Worm (Caenorhabditis elegans): Measurements from ENCODE around the gene srd-11.

The srd-11 gene

ce11 chrV:13660660-13661325 is 41.1 kb upstream of the srd-11 start, which contains the start of gene letm-1:
Gene letm-1, plus strand, starts transcription at chrV:13661257.
- no peak for TF ChIP-seq nhr-237 (tag; optimal IDR thresholded peaks at IDR 0.05)
- peak; percentile 32 for TF ChIP-seq fos-1 (tag; optimal IDR thresholded peaks at IDR 0.05)
- TF ChIP-seq crh-2 (tag; optimal IDR thresholded peaks at IDR 0.05): peak; percentile 58
- peak in 1 of 2 experiments; percentile 21 for TF ChIP-seq lsy-2 (tag; optimal IDR thresholded peaks at IDR 0.05)
- TF ChIP-seq C34F6.9 (tag; optimal IDR thresholded peaks at IDR 0.05): peak; percentile 24
- peak; percentile 9 for TF ChIP-seq nhr-129 (tag; optimal IDR thresholded peaks at IDR 0.05)
- TF ChIP-seq nhr-12 (tag; optimal IDR thresholded peaks at IDR 0.05): no peak

- TF ChIP-seq ZK546.5 (tag; optimal IDR thresholded peaks at IDR 0.05) (no peak), sma-3 (GFP tag; optimal IDR thresholded peaks at IDR 0.05) (no peak), unc-55 (GFP tag; optimal IDR thresholded peaks at IDR 0.05) (no peak), lsy-2 (tag; optimal IDR thresholded peaks at IDR 0.05) (no peak), lin-39 (tag; optimal IDR thresholded peaks at IDR 0.05) (no peak), C34F6.9 (tag; optimal IDR thresholded peaks at IDR 0.05) (no peak), snpc-4 (tag; optimal IDR thresholded peaks at IDR 0.05) (no peak), nhr-23 (tag; optimal IDR thresholded peaks at IDR 0.05) (no peak), gmeb-1 (tag; optimal IDR thresholded peaks at IDR 0.05) (no peak), mdl-1 (tag; optimal IDR thresholded peaks at IDR 0.05) (no peak), lin-13 (GFP tag; optimal IDR thresholded peaks at IDR 0.05) (no peak), alr-1 (tag; optimal IDR thresholded peaks at IDR 0.05) (no peak), nhr-10 (tag; optimal IDR thresholded peaks at IDR 0.05) (no peak), nhr-129 (tag; optimal IDR thresholded peaks at IDR 0.05) (no peak), skn-1 (tag; optimal IDR thresholded peaks at IDR 0.05) (no peak), ceh-82 (tag; optimal IDR thresholded peaks at IDR 0.05) (no peak), elt-3 (tag; optimal IDR thresholded peaks at IDR 0.05) (no peak)
Measured at ce11 chrV:13660115-13660514, 40.5 kb upstream of the srd-11 start.

ce11 chrV:13659219-13659618 is 39.6 kb upstream of the srd-11 start:
- TF ChIP-seq fos-1 (tag; optimal IDR thresholded peaks at IDR 0.05): peak; percentile 48
- TF ChIP-seq alr-1 (tag; optimal IDR thresholded peaks at IDR 0.05): no peak
- peak; percentile 45 for TF ChIP-seq crh-2 (tag; optimal IDR thresholded peaks at IDR 0.05)
- no peak for TF ChIP-seq nhr-6 (tag; optimal IDR thresholded peaks at IDR 0.05)
- no peak for TF ChIP-seq ztf-11 (tag; optimal IDR thresholded peaks at IDR 0.05)
- TF ChIP-seq C34F6.9 (tag; optimal IDR thresholded peaks at IDR 0.05): no peak
- TF ChIP-seq sma-9 (GFP tag; optimal IDR thresholded peaks at IDR 0.05): peak; percentile 82
- no peak for TF ChIP-seq sma-9 (tag; optimal IDR thresholded peaks at IDR 0.05)
- no peak for TF ChIP-seq ceh-16 (tag; optimal IDR thresholded peaks at IDR 0.05)
- TF ChIP-seq mab-5 (tag; optimal IDR thresholded peaks at IDR 0.05): no peak
- TF ChIP-seq blmp-1 (tag; optimal IDR thresholded peaks at IDR 0.05; ENCODE audit: insufficient read depth): peak; percentile 87
- no peak for TF ChIP-seq lin-11 (tag; optimal IDR thresholded peaks at IDR 0.05)
- TF ChIP-seq nhr-129 (tag; optimal IDR thresholded peaks at IDR 0.05): no peak
- no peak for TF ChIP-seq lsy-2 (tag; optimal IDR thresholded peaks at IDR 0.05)
- TF ChIP-seq ztf-1 (GFP tag; conservative IDR thresholded peaks at IDR 0.05): no peak
- no peak for TF ChIP-seq nhr-10 (tag; optimal IDR thresholded peaks at IDR 0.05)

ce11 chrV:13658577-13658976 is 38.9 kb upstream of the srd-11 start:
- TF ChIP-seq nhr-77 (tag; optimal IDR thresholded peaks at IDR 0.05): no peak
- TF ChIP-seq C34F6.9 (tag; optimal IDR thresholded peaks at IDR 0.05): peak; percentile 91
- peak; percentile 92 for TF ChIP-seq nhr-25 (tag; optimal IDR thresholded peaks at IDR 0.05)
- TF ChIP-seq zag-1 (tag; optimal IDR thresholded peaks at IDR 0.05): no peak
- TF ChIP-seq ama-1 (optimal IDR thresholded peaks at IDR 0.05): peak; percentile 40
- no peak for TF ChIP-seq nhr-12 (tag; optimal IDR thresholded peaks at IDR 0.05)
- peak; percentile 42 for TF ChIP-seq lin-13 (GFP tag; optimal IDR thresholded peaks at IDR 0.05)
- TF ChIP-seq ztf-4 (tag; optimal IDR thresholded peaks at IDR 0.05): peak; percentile 89
- TF ChIP-seq crh-2 (tag; optimal IDR thresholded peaks at IDR 0.05): peak; percentile 93
- TF ChIP-seq elt-1 (tag; optimal IDR thresholded peaks at IDR 0.05): no peak
- TF ChIP-seq lsy-2 (tag; optimal IDR thresholded peaks at IDR 0.05): peak in 1 of 2 experiments; percentile 86
- TF ChIP-seq nhr-23 (tag; optimal IDR thresholded peaks at IDR 0.05): no peak
- peak; percentile 97 for TF ChIP-seq sma-3 (GFP tag; optimal IDR thresholded peaks at IDR 0.05)
- no peak for TF ChIP-seq aly-2 (tag; optimal IDR thresholded peaks at IDR 0.05)
- TF ChIP-seq unc-55 (GFP tag; optimal IDR thresholded peaks at IDR 0.05): peak; percentile 49
- TF ChIP-seq sem-4 (tag; optimal IDR thresholded peaks at IDR 0.05): peak; percentile 94
- peak; percentile 52 for TF ChIP-seq lin-11 (tag; optimal IDR thresholded peaks at IDR 0.05)
- no peak for TF ChIP-seq nhr-11 (tag; optimal IDR thresholded peaks at IDR 0.05)
- TF ChIP-seq mbf-1 (tag; optimal IDR thresholded peaks at IDR 0.05): no peak
- no peak for TF ChIP-seq ZK546.5 (tag; optimal IDR thresholded peaks at IDR 0.05)
- peak; percentile 95 for TF ChIP-seq F13H6.1 (tag; optimal IDR thresholded peaks at IDR 0.05)
- no peak for TF ChIP-seq unc-39 (tag; optimal IDR thresholded peaks at IDR 0.05)
- TF ChIP-seq peb-1 (tag; optimal IDR thresholded peaks at IDR 0.05): no peak
- TF ChIP-seq ceh-82 (tag; optimal IDR thresholded peaks at IDR 0.05): no peak
- TF ChIP-seq elt-3 (tag; optimal IDR thresholded peaks at IDR 0.05): no peak
- TF ChIP-seq nhr-21 (tag; optimal IDR thresholded peaks at IDR 0.05): peak; percentile 97
- TF ChIP-seq Y55F3AM.14 (GFP tag; optimal IDR thresholded peaks at IDR 0.05): peak; percentile 71
- peak; percentile 49 for TF ChIP-seq skn-1 (tag; optimal IDR thresholded peaks at IDR 0.05)
- peak; percentile 91 to 94 for TF ChIP-seq mdl-1 (tag; optimal IDR thresholded peaks at IDR 0.05)
- TF ChIP-seq gmeb-1 (tag; optimal IDR thresholded peaks at IDR 0.05): peak; percentile 71
- TF ChIP-seq alr-1 (tag; optimal IDR thresholded peaks at IDR 0.05): no peak
- no peak for TF ChIP-seq dmd-4 (tag; optimal IDR thresholded peaks at IDR 0.05)
